Worm (Caenorhabditis elegans) whole organism, young adult: ENCODE results near the gene F07G6.2.
"Not testable (repeated sequence)": the region's sequence is repeated elsewhere in the genome, so short reads cannot be mapped to it uniquely, and the experiment has no call there.

Source experiments
- F49E8.2 ChIP-seq: sonication (generic microtip); optimal IDR thresholded peaks from 3 replicates; lab custom pipeline; 2017; ENCODE audit warnings: missing genetic modification characterization, mild to moderate bottlenecking, missing compliant biosample characterization, antibody characterized with exemption, moderate library complexity; ENCODE audit not compliant: insufficient read depth
- F52B5.7 ChIP-seq: sonication (generic microtip); optimal IDR thresholded peaks from 2 replicates; lab custom pipeline; 2016; ENCODE audit warnings: mild to moderate bottlenecking, missing genetic modification characterization, missing compliant biosample characterization
- F57C9.4 ChIP-seq: sonication (generic microtip); optimal IDR thresholded peaks from 2 replicates; lab custom pipeline; 2017; ENCODE audit warnings: mild to moderate bottlenecking, missing genetic modification characterization, missing compliant biosample characterization
- ceh-100 ChIP-seq: fragments of 200-800 bp; sonication (Bioruptor generic); IDR thresholded peaks from 2 replicates; pipeline ENCODE4 v1.3.6; 2022; ENCODE audit warnings: missing genetic modification reagents, missing genetic modification characterization, missing compliant biosample characterization
- him-1 ChIP-seq: sonication (generic microtip); optimal IDR thresholded peaks from 2 replicates; lab custom pipeline; 2016; ENCODE audit warnings: missing genotype, missing genetic modification reagents, missing genetic modification characterization, missing compliant biosample characterization
- lin-26 ChIP-seq: fragments of 200-800 bp; sonication (Bioruptor generic); IDR thresholded peaks from 2 replicates; pipeline ENCODE4 v1.3.6; 2022; ENCODE audit warnings: missing genetic modification reagents, missing genetic modification characterization, missing compliant biosample characterization
- lsl-1 ChIP-seq: fragments of 200-800 bp; sonication (Bioruptor generic); optimal IDR thresholded peaks from 2 replicates; lab custom pipeline; 2018; ENCODE audit warnings: mild to moderate bottlenecking, missing genetic modification characterization, moderate library complexity, missing compliant biosample characterization
- madf-3 ChIP-seq: fragments of 200-800 bp; sonication (Bioruptor generic); IDR thresholded peaks from 2 replicates; pipeline ENCODE4 v1.3.6; 2022; ENCODE audit warnings: missing genetic modification reagents, missing genetic modification characterization, missing compliant biosample characterization
- mel-28 ChIP-seq: sonication (generic microtip); optimal IDR thresholded peaks from 2 replicates; lab custom pipeline; 2016; ENCODE audit warnings: borderline replicate concordance, mild to moderate bottlenecking, missing genetic modification characterization, missing compliant biosample characterization
- pha-4 ChIP-seq: fragments of 150-350 bp; sonication (generic microtip); optimal IDR thresholded peaks from 2 replicates; lab custom pipeline; 2014; ENCODE audit warnings: missing biosample characterization, missing genetic modification reagents, missing genetic modification characterization
- sea-2 ChIP-seq: fragments of 200-800 bp; sonication (Bioruptor generic); IDR thresholded peaks from 2 replicates; pipeline ENCODE4 v1.3.6; 2022; ENCODE audit warnings: missing genetic modification characterization, missing compliant biosample characterization
- snpc-4 ChIP-seq, 5 experiments: fragments of 150-350 bp in 1 of 5; sonication (generic microtip) in 4 of 5; optimal IDR thresholded peaks; 2 replicates each; lab custom pipeline; 2014 to 2018; ENCODE audit warnings: missing genetic modification characterization in 5 of 5, missing biosample characterization in 3 of 5, antibody characterized with exemption in 2 of 5, mild to moderate bottlenecking in 2 of 5, missing compliant biosample characterization in 2 of 5, missing genotype in 2 of 5, moderate library complexity in 2 of 5, missing genetic modification reagents in 1 of 5
- unc-62 ChIP-seq: fragments of 150-350 bp; optimal IDR thresholded peaks from 2 replicates; lab custom pipeline; 2014; ENCODE audit warnings: missing biosample characterization, missing genetic modification reagents, missing genetic modification characterization
- ztf-28 ChIP-seq: fragments of 200-800 bp; sonication (Bioruptor generic); IDR thresholded peaks from 2 replicates; pipeline ENCODE4 v1.3.6; 2022; ENCODE audit warnings: missing genetic modification reagents, missing genetic modification characterization, missing compliant biosample characterization

DNA sequence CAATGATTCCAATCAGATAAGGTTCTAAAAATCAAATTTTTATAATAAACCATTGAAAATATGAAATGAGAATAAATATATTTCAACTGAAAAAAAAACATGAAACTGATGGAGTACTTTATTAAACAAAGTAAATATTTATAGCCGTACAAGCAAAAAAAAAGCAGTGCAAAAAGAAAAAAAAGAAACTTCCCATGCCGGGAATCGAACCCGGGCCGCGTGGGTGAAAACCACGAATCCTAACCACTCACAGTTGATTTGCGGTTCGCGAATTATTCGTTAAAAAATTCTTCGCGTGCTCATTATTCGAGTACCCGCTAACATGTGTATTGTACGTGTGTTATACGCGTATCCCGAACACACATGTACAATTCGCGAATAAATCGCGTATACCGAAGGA, 36.3 kb upstream of the F07G6.2 start, which contains the start of gene C36C9.6:
- TF ChIP-seq F49E8.2 (tag; lab: Kevin White, UChicago); F52B5.7 (tag; lab: Kevin White, UChicago); ztf-28 (GFP tag; lab: Robert Waterston, UW); pha-4 (tag; lab: Kevin White, UChicago); snpc-4 (GFP tag; optimal IDR thresholded peaks at IDR 0.05; lab: Kevin White, UChicago); snpc-4 (tag; optimal IDR thresholded peaks at IDR 0.05; lab: Kevin White, UChicago); sea-2; ceh-100 (GFP tag; lab: Robert Waterston, UW); lsl-1 (GFP tag; lab: Kevin White, UChicago); madf-3 (GFP tag; lab: Robert Waterston, UW); mel-28; F57C9.4; him-1 (tag; lab: Kevin White, UChicago); unc-62 (GFP tag; lab: Kevin White, UChicago); lin-26 (GFP tag; lab: Robert Waterston, UW): not testable (repeated sequence)
